Worm (Caenorhabditis elegans) whole organism, early embryonic: Measurements from ENCODE around the gene dmsr-11.

Experiments
- B0310.2 ChIP-seq: sonication (generic microtip); optimal IDR thresholded peaks from 2 replicates; lab custom pipeline; 2016; ENCODE audit warnings: mild to moderate bottlenecking, missing genetic modification characterization, missing compliant biosample characterization
- F13C5.2 ChIP-seq: sonication (generic microtip); optimal IDR thresholded peaks from 2 replicates; lab custom pipeline; 2017; ENCODE audit warnings: mild to moderate bottlenecking, missing genetic modification characterization, inconsistent platforms, missing compliant biosample characterization
- aly-1 ChIP-seq: sonication (generic microtip); optimal IDR thresholded peaks from 2 replicates; lab custom pipeline; 2016; ENCODE audit warnings: missing genetic modification characterization, missing compliant biosample characterization
- ama-1 ChIP-seq: fragments of 150-350 bp; optimal IDR thresholded peaks from 2 replicates; lab custom pipeline; 2014
- ceh-13 ChIP-seq: fragments of 200-800 bp; sonication (Bioruptor generic); optimal IDR thresholded peaks from 2 replicates; lab custom pipeline; 2018; ENCODE audit warnings: mild to moderate bottlenecking, missing genetic modification characterization, missing compliant biosample characterization
- ceh-36 ChIP-seq: sonication (generic microtip); optimal IDR thresholded peaks from 2 replicates; lab custom pipeline; 2016; ENCODE audit warnings: missing genetic modification characterization, inconsistent platforms, missing compliant biosample characterization
- ets-7 ChIP-seq: sonication (generic microtip); optimal IDR thresholded peaks from 2 replicates; lab custom pipeline; 2016; ENCODE audit warnings: missing genotype, missing genetic modification characterization, missing compliant biosample characterization
- flt-1 ChIP-seq: fragments of 200-800 bp; sonication (Bioruptor generic); IDR thresholded peaks from 2 replicates; pipeline ENCODE4 v1.3.6; 2022; ENCODE audit warnings: missing genetic modification characterization, missing compliant biosample characterization
- hmbx-1 ChIP-seq: sonication (generic microtip); optimal IDR thresholded peaks from 2 replicates; lab custom pipeline; 2016; ENCODE audit warnings: mild to moderate bottlenecking, missing genetic modification characterization, missing compliant biosample characterization
- hmg-4 ChIP-seq: fragments of 200-800 bp; sonication (Bioruptor generic); optimal IDR thresholded peaks from 2 replicates; lab custom pipeline; 2018; ENCODE audit warnings: mild to moderate bottlenecking, missing genetic modification characterization, missing compliant biosample characterization
- hnd-1 ChIP-seq: sonication (generic microtip); optimal IDR thresholded peaks from 2 replicates; lab custom pipeline; 2016; ENCODE audit warnings: missing genetic modification characterization, missing compliant biosample characterization
- pes-1 ChIP-seq: fragments of 200-800 bp; sonication (Bioruptor generic); IDR thresholded peaks from 2 replicates; pipeline ENCODE4 v1.3.6; 2022; ENCODE audit warnings: missing genetic modification reagents, missing genetic modification characterization, missing compliant biosample characterization
- scrt-1 ChIP-seq: fragments of 200-800 bp; sonication (Bioruptor generic); IDR thresholded peaks from 2 replicates; pipeline ENCODE4 v1.3.6; 2022; ENCODE audit warnings: missing genetic modification characterization, missing compliant biosample characterization
- sea-1 ChIP-seq: fragments of 200-800 bp; sonication (Bioruptor generic); conservative IDR thresholded peaks from 2 replicates; pipeline ENCODE4 v1.3.6; 2022; ENCODE audit warnings: missing genetic modification characterization, missing compliant biosample characterization
- tbx-11 ChIP-seq: fragments of 200-800 bp; sonication (Bioruptor generic); IDR thresholded peaks from 2 replicates; pipeline ENCODE4 v1.3.6; 2022; ENCODE audit warnings: missing genetic modification characterization, missing compliant biosample characterization
- tbx-37 ChIP-seq: fragments of 200-800 bp; sonication (Bioruptor generic); conservative IDR thresholded peaks from 2 replicates; pipeline ENCODE4 v1.3.6; 2022; ENCODE audit warnings: missing genetic modification reagents, missing genetic modification characterization, missing compliant biosample characterization
- tra-4 ChIP-seq: sonication (generic microtip); optimal IDR thresholded peaks from 2 replicates; lab custom pipeline; 2017; ENCODE audit warnings: missing genetic modification characterization, missing compliant biosample characterization

Gene dmsr-11

ce11 chrV:6758017-6758416 lies 45.9 kb downstream of the dmsr-11 start, which contains the start of gene dbl-1:
TSS of gene dbl-1 (plus strand) at chrV:6758135.
- no peak for TF ChIP-seq ceh-13
- TF ChIP-seq aly-1 (tag; lab: Kevin White, UChicago) = no peak
- no peak for TF ChIP-seq hmg-4 (GFP tag; lab: Kevin White, UChicago)
- TF ChIP-seq B0310.2 (tag; lab: Kevin White, UChicago) = no peak
- TF ChIP-seq scrt-1 (GFP tag; lab: Robert Waterston, UW) = no peak
- no peak for TF ChIP-seq tbx-11 (GFP tag; lab: Robert Waterston, UW)
- TF ChIP-seq tra-4 = no peak
- TF ChIP-seq tbx-37 (GFP tag; lab: Robert Waterston, UW) = no peak
- TF ChIP-seq ets-7 (tag; lab: Kevin White, UChicago) = no peak
- no peak for TF ChIP-seq flt-1
- TF ChIP-seq ama-1 (lab: Kevin White, UChicago) = no peak

- TF ChIP-seq aly-1 (tag; lab: Kevin White, UChicago) (no peak), hmg-4 (GFP tag; lab: Kevin White, UChicago) (no peak), flt-1 (no peak), B0310.2 (tag; lab: Kevin White, UChicago) (no peak), F13C5.2 (tag; lab: Kevin White, UChicago) (no peak), ceh-36 (tag; lab: Kevin White, UChicago) (no peak), tra-4 (no peak), ets-7 (tag; lab: Kevin White, UChicago) (no peak), ama-1 (lab: Kevin White, UChicago) (no peak), tbx-37 (GFP tag; lab: Robert Waterston, UW) (no peak), hmbx-1 (tag; lab: Kevin White, UChicago) (no peak), pes-1 (GFP tag; lab: Robert Waterston, UW) (no peak), ceh-13 (no peak), tbx-11 (GFP tag; lab: Robert Waterston, UW) (no peak), sea-1 (GFP tag; lab: Robert Waterston, UW) (no peak), hnd-1 (tag; lab: Kevin White, UChicago) (no peak), scrt-1 (GFP tag; lab: Robert Waterston, UW) (no peak)
Observed at ce11 chrV:6753257-6753656, 50.6 kb downstream of the dmsr-11 start.
